Fruit fly (Drosophila melanogaster): Measurements from ENCODE around the gene ppk30.

DNA sequence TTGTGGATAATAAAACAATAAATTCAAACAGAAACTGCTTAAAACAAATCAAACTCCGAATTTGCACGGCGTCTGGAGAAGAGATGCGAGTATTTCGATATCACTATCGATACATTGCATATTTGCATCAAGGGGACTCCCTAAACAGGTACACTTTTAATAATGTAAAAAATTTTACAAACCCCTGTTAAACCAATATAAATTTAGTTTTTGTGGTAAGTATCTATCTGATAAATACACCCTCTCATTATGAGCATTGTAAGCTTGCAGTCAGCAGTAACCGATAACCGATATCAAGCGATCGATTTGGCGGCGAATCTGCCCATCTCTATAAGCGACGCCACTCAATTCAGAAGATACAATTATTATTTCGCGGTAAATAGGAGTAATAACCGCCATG, 6.4 kb downstream of the ppk30 start, which contains the start of the genes Bub3 and Cap-D2:
- no peak for TF ChIP-seq CG8478 (optimal IDR thresholded peaks at IDR 0.05)
- no peak for TF ChIP-seq psq (optimal IDR thresholded peaks at IDR 0.05)
- no peak for TF ChIP-seq EcR (GFP tag; optimal IDR thresholded peaks at IDR 0.05)
- TF ChIP-seq pan (optimal IDR thresholded peaks at IDR 0.05), result no peak
- no peak for TF ChIP-seq usp (GFP tag; optimal IDR thresholded peaks at IDR 0.05)
- TF ChIP-seq Dll (optimal IDR thresholded peaks at IDR 0.05), result no peak

Data from whole organism.